Fruit fly (Drosophila melanogaster) Kc167 (cell line): ENCODE measurements around the gene CG18528.

Source experiments
- Myc ChIP-seq: fragments of >200 bp; optimal IDR thresholded peaks from 2 replicates; lab custom pipeline; 2017; ENCODE audit warnings: missing external identifiers
- psq ChIP-seq: fragments of >200 bp; optimal IDR thresholded peaks from 2 replicates; lab custom pipeline; 2017; ENCODE audit warnings: missing external identifiers

DNA sequence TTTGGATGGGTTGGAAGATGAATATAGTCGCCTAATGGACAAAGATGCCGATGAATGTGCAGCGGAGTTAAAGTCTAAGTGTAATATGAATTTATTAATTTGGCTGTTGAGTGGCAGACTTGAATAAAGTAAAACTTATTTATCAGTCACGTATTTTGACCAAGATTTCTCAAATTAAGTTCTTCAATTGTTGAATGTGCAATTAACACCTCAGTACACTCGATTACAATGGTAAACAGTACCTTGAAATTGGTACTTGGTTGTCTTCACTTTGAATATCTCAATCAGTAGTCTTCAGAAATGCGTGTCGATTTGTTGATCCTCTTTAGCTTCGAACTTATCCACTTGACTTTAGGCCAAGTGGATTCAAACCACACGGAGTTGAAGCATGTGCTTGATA is 9.3 kb upstream of the CG18528 start, which contains the start of gene CG13614:
- TF ChIP-seq psq (lab: Kevin White, UChicago) (no peak), Myc (lab: Kevin White, UChicago) (no peak)
